Fruit fly (Drosophila melanogaster): Measurements from ENCODE around the gene Ccp84Af.
A peak's percentile ranks its signal among the peaks of the same experiment; 100 is the strongest.

The Ccp84Af gene

DNA sequence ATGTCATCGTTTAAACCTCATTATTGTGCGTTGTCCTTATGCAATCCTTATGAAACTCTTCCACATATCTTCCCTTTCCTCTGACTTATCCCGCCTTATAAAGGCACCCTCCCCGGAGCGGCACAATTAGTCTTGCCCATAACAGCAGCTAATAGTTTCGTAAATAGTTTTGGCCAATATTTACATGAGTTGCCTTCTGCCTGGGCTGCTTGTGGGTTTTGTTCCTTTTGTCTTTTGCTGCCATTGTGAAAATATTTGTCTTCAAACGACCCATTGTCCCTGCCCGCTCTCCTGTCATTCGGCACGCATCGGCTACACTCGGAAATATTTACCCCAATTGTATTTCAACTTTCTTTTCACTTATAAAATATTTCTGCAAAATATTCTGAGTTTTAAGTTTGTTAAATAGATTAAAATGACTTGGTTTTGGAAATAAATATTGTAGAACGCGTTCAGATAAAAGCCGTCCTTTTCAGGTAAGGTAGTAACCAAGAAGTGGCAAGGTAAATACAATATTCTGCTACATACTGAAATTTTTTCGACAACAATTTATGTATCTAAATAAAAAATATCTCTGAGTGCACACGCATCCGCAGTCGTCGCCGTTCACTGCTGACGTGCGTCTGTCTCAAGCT, 33.6 kb upstream of the Ccp84Af start (continued):
- TF ChIP-seq CG12219 (GFP tag; optimal IDR thresholded peaks at IDR 0.05): no peak
- peak; percentile 17 for TF ChIP-seq CG33557 (GFP tag; optimal IDR thresholded peaks at IDR 0.05)
- peak in 1 of 2 experiments; percentile 37 for TF ChIP-seq Pdp1 (GFP tag; optimal IDR thresholded peaks at IDR 0.05)
- no peak for TF ChIP-seq mld (GFP tag; IDR thresholded peaks at IDR 0.05; ENCODE audit: partially characterized antibody)
- TF ChIP-seq Gug (GFP tag; IDR thresholded peaks at IDR 0.05): no peak
- peak; percentile 42 for TF ChIP-seq CG8388 (GFP tag; optimal IDR thresholded peaks at IDR 0.05)
- TF ChIP-seq Dek (tag; optimal IDR thresholded peaks at IDR 0.05): no peak
- TF ChIP-seq dan (GFP tag; IDR thresholded peaks at IDR 0.05): no peak
- TF ChIP-seq fd96Cb (tag; optimal IDR thresholded peaks at IDR 0.05): peak; percentile 59
- peak; percentile 27 for TF ChIP-seq CG13775 (GFP tag; optimal IDR thresholded peaks at IDR 0.05)
- TF ChIP-seq tup (GFP tag; optimal IDR thresholded peaks at IDR 0.05): no peak
- TF ChIP-seq CG14014 (GFP tag; IDR thresholded peaks at IDR 0.05): no peak
- no peak for TF ChIP-seq zfh2 (GFP tag; optimal IDR thresholded peaks at IDR 0.05)
- TF ChIP-seq Myb (GFP tag; optimal IDR thresholded peaks at IDR 0.05): no peak
- no peak for TF ChIP-seq Fer3 (tag; optimal IDR thresholded peaks at IDR 0.05)
- TF ChIP-seq CG3847 (GFP tag; IDR thresholded peaks at IDR 0.05): no peak
- peak in 1 of 2 experiments; percentile 2 for TF ChIP-seq dpn (GFP tag; optimal IDR thresholded peaks at IDR 0.05)
- TF ChIP-seq ssp (GFP tag; IDR thresholded peaks at IDR 0.05): no peak
- TF ChIP-seq CG10654 (GFP tag; optimal IDR thresholded peaks at IDR 0.05): no peak
- peak; percentile 48 for TF ChIP-seq CG12391 (tag; optimal IDR thresholded peaks at IDR 0.05)
- TF ChIP-seq B-H1 (GFP tag; IDR thresholded peaks at IDR 0.05): no peak
- no peak for TF ChIP-seq peb (GFP tag; IDR thresholded peaks at IDR 0.05)
- TF ChIP-seq CG12104 (GFP tag; optimal IDR thresholded peaks at IDR 0.05): no peak
- TF ChIP-seq cato (GFP tag; optimal IDR thresholded peaks at IDR 0.05; ENCODE audit: borderline replicate concordance): no peak
- TF ChIP-seq CG9437 (GFP tag; optimal IDR thresholded peaks at IDR 0.05): peak; percentile 11
- no peak for TF ChIP-seq otp (GFP tag; IDR thresholded peaks at IDR 0.05)
- no peak for TF ChIP-seq bowl (GFP tag; IDR thresholded peaks at IDR 0.05)
- TF ChIP-seq NK7.1 (GFP tag; optimal IDR thresholded peaks at IDR 0.05): no peak
- no peak for TF ChIP-seq CrebB (tag; optimal IDR thresholded peaks at IDR 0.05)
- TF ChIP-seq CG14441 (GFP tag; IDR thresholded peaks at IDR 0.05): 0 out of 2 replicates have a peak, but pooled peaks have one; percentile 34
- no peak for TF ChIP-seq prd (optimal IDR thresholded peaks at IDR 0.05)
- peak; percentile 69; the same call in 2 of the 3 replicates for TF ChIP-seq prd (GFP tag; IDR thresholded peaks at IDR 0.05)
- TF ChIP-seq tll (GFP tag; optimal IDR thresholded peaks at IDR 0.05): peak in 1 of 2 experiments; percentile 94
- no peak for TF ChIP-seq gt (GFP tag; IDR thresholded peaks at IDR 0.05)
- 0 out of 3 replicates have a peak, but pooled peaks have one; percentile 22 for TF ChIP-seq CG7357 (GFP tag; IDR thresholded peaks at IDR 0.05)
- no peak for TF ChIP-seq CG13287 (GFP tag; IDR thresholded peaks at IDR 0.05; ENCODE audit: partially characterized antibody)
- TF ChIP-seq CG8359 (GFP tag; optimal IDR thresholded peaks at IDR 0.05; ENCODE audit: borderline replicate concordance): peak; percentile 34
- peak; percentile 63 for TF ChIP-seq CG14710 (tag; optimal IDR thresholded peaks at IDR 0.05)
- TF ChIP-seq CG17328 (GFP tag; IDR thresholded peaks at IDR 0.05): 0 out of 2 replicates have a peak, but pooled peaks have one; percentile 22
- peak; percentile 40 for TF ChIP-seq Hsf (GFP tag; optimal IDR thresholded peaks at IDR 0.05)
- no peak for TF ChIP-seq CG14667 (GFP tag; IDR thresholded peaks at IDR 0.05)
- peak; percentile 15 for TF ChIP-seq Deaf1 (tag; optimal IDR thresholded peaks at IDR 0.05)
- TF ChIP-seq ara (GFP tag; IDR thresholded peaks at IDR 0.05): 0 out of 2 replicates have a peak, but pooled peaks have one; percentile 40
- TF ChIP-seq stc (GFP tag; IDR thresholded peaks at IDR 0.05): no peak
- TF ChIP-seq pfk (GFP tag; optimal IDR thresholded peaks at IDR 0.05): no peak
- TF ChIP-seq CG11085 (GFP tag; IDR thresholded peaks at IDR 0.05): no peak
- TF ChIP-seq Dll (GFP tag; IDR thresholded peaks at IDR 0.05; ENCODE audit: partially characterized antibody): no peak
- peak; percentile 52 for TF ChIP-seq CG8924 (tag; optimal IDR thresholded peaks at IDR 0.05)
- no peak for TF ChIP-seq CG3065 (GFP tag; optimal IDR thresholded peaks at IDR 0.05)
- TF ChIP-seq org-1 (GFP tag; optimal IDR thresholded peaks at IDR 0.05): no peak
